Fruit fly (Drosophila melanogaster): ENCODE measurements around the gene Ldaf1.

dm6 chrX:1945241-1945640 lies 43.5 kb upstream of the Ldaf1 start:
- TF ChIP-seq tj (GFP tag; optimal IDR thresholded peaks at IDR 0.05) (no peak), Mnt (GFP tag; optimal IDR thresholded peaks at IDR 0.05) (no peak), cic (GFP tag; optimal IDR thresholded peaks at IDR 0.05) (no peak), CG11617 (GFP tag; optimal IDR thresholded peaks at IDR 0.05) (no peak), pad (GFP tag; optimal IDR thresholded peaks at IDR 0.05) (no peak), CG14711 (tag; optimal IDR thresholded peaks at IDR 0.05) (no peak), CG5204 (GFP tag; optimal IDR thresholded peaks at IDR 0.05) (no peak), toe (GFP tag; optimal IDR thresholded peaks at IDR 0.05) (no peak), Clk (GFP tag; optimal IDR thresholded peaks at IDR 0.05) (no peak), CG12768 (GFP tag; optimal IDR thresholded peaks at IDR 0.05) (no peak), ovo (GFP tag; optimal IDR thresholded peaks at IDR 0.05) (no peak), Hr96 (GFP tag; optimal IDR thresholded peaks at IDR 0.05) (no peak)

Measured in whole organism, adult.